Worm (Caenorhabditis elegans): ENCODE measurements around the gene gskl-1.

Gene gskl-1

DNA sequence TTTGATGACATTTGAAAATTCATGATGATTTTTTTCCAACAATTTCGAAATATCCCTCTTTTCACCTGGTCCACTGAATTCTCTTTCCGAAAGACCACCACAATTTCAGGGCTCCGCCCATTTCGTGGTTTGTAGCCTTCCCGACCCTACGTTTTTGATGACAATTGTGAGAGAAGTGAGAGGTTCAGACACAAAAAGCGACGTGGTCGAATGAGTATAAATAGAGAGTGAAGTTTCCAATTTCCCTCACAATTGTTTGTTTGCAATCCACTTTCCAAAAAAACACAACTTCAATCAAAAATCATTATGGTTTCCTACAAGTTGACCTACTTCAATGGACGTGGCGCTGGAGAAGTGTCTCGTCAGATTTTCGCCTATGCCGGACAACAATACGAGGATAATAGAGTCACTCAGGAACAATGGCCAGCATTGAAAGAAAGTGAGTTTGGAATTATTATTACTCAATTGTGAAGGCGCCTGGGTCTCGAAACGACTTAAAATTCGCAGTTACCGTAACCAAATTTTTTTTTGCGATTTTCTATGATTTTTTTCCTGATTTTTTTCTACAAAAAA is 2.8 kb downstream of the gskl-1 start, which contains the start of gene gst-5 (continued):
- TF ChIP-seq ceh-82 (tag; optimal IDR thresholded peaks at IDR 0.05) (no peak), tbx-2 (tag; optimal IDR thresholded peaks at IDR 0.05) (no peak), lin-39 (tag; optimal IDR thresholded peaks at IDR 0.05) (no peak)

DNA sequence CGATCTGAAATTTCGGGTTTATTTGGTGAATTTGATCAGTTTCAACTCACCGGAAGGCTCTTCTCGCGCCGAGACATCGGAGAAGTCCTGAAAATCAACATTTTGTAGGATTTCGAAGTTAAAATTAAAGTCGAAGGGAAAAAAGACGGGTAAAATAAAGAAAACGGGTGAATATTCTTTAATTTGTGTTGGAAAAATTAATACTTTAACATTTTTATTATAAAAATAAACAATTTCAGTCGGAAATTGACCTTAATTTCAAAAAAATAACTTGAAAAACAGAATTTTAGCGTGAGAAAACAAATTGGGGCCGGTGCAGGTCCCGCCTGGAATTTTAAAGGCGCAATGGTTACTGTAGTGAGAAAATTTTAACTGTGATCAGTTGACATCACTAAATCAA is 5.7 kb downstream of the gskl-1 start, which contains the start of gene nos-1:
Gene nos-1, minus strand, starts transcription at position 101 of the 400 bp plus-strand sequence.
- TF ChIP-seq egl-27 (tag; optimal IDR thresholded peaks at IDR 0.05) (no peak), nhr-67 (tag; optimal IDR thresholded peaks at IDR 0.05) (no peak), ceh-82 (tag; optimal IDR thresholded peaks at IDR 0.05) (no peak), R02D3.7 (tag; optimal IDR thresholded peaks at IDR 0.05) (no peak), daf-12 (tag; optimal IDR thresholded peaks at IDR 0.05) (no peak), ceh-9 (tag; optimal IDR thresholded peaks at IDR 0.05) (no peak), lin-15B (tag; optimal IDR thresholded peaks at IDR 0.05) (no peak), elt-1 (tag; optimal IDR thresholded peaks at IDR 0.05) (no peak), mml-1 (tag; optimal IDR thresholded peaks at IDR 0.05) (no peak), nhr-23 (tag; optimal IDR thresholded peaks at IDR 0.05) (no peak), snpc-4 (tag; optimal IDR thresholded peaks at IDR 0.05) (no peak), ceh-16 (tag; optimal IDR thresholded peaks at IDR 0.05) (no peak), nhr-25 (tag; optimal IDR thresholded peaks at IDR 0.05) (no peak), fkh-2 (tag; optimal IDR thresholded peaks at IDR 0.05) (no peak), pha-4 (tag; optimal IDR thresholded peaks at IDR 0.05) (no peak), sea-2 (GFP tag; optimal IDR thresholded peaks at IDR 0.05) (no peak), lin-39 (tag; optimal IDR thresholded peaks at IDR 0.05) (no peak), ama-1 (optimal IDR thresholded peaks at IDR 0.05) (no peak), ztf-11 (tag; optimal IDR thresholded peaks at IDR 0.05) (no peak)

ce11 chrII:10955114-10955513 is 7.8 kb downstream of the gskl-1 start:
- TF ChIP-seq hmg-11 (tag; optimal IDR thresholded peaks at IDR 0.05) (no peak), ZK546.5 (tag; optimal IDR thresholded peaks at IDR 0.05) (no peak), lsy-12 (tag; optimal IDR thresholded peaks at IDR 0.05) (no peak), unc-39 (tag; optimal IDR thresholded peaks at IDR 0.05) (no peak)

DNA sequence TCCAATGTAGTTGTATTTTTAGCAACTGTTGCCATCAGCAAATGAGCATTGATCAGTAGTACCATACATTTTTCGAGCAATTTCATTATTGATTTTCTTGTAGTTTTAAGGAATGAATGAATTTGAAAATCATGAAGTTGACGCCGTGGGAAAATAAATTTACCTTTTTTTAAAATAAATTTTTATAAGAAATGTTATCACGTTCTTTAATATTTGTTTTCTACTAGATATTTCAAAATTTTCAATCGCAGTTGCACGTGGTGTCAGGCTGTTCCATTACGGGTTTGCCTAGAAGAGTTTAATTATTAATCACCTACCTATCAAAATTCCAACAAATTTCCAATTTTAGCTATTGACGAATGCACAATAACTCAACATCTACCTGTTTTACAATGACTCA is 9.4 kb downstream of the gskl-1 start, which contains the start of gene R03D7.8:
Gene R03D7.8, minus strand, starts transcription at position 101 of the 400 bp plus-strand sequence.
- TF ChIP-seq tbx-2 (tag; optimal IDR thresholded peaks at IDR 0.05) (no peak), zag-1 (tag; optimal IDR thresholded peaks at IDR 0.05) (no peak), ZK546.5 (tag; optimal IDR thresholded peaks at IDR 0.05) (no peak), skn-1 (tag; optimal IDR thresholded peaks at IDR 0.05) (no peak)

- peak; percentile 16 for TF ChIP-seq unc-62 (GFP tag; optimal IDR thresholded peaks at IDR 0.05)
- no peak for TF ChIP-seq ceh-28 (tag; optimal IDR thresholded peaks at IDR 0.05)
- no peak for TF ChIP-seq R02D3.7 (tag; optimal IDR thresholded peaks at IDR 0.05)
- no peak for TF ChIP-seq egl-27 (tag; optimal IDR thresholded peaks at IDR 0.05)
- TF ChIP-seq ztf-11 (tag; optimal IDR thresholded peaks at IDR 0.05): no peak
- TF ChIP-seq pha-4 (tag; optimal IDR thresholded peaks at IDR 0.05): no peak
- no peak for TF ChIP-seq elt-3 (tag; optimal IDR thresholded peaks at IDR 0.05)
- no peak for TF ChIP-seq mml-1 (tag; optimal IDR thresholded peaks at IDR 0.05)
- TF ChIP-seq elt-1 (tag; optimal IDR thresholded peaks at IDR 0.05): peak; percentile 90
- TF ChIP-seq ceh-82 (tag; optimal IDR thresholded peaks at IDR 0.05): no peak
- no peak for TF ChIP-seq fkh-2 (tag; optimal IDR thresholded peaks at IDR 0.05)
- no peak for TF ChIP-seq ceh-9 (tag; optimal IDR thresholded peaks at IDR 0.05)
- TF ChIP-seq nhr-11 (tag; optimal IDR thresholded peaks at IDR 0.05): no peak
- TF ChIP-seq fkh-10 (GFP tag; optimal IDR thresholded peaks at IDR 0.05): no peak
- TF ChIP-seq nhr-77 (tag; optimal IDR thresholded peaks at IDR 0.05): no peak
- TF ChIP-seq lin-39 (tag; optimal IDR thresholded peaks at IDR 0.05): peak; percentile 51
- TF ChIP-seq elt-2 (tag; optimal IDR thresholded peaks at IDR 0.05): no peak
- no peak for TF ChIP-seq mdl-1 (tag; optimal IDR thresholded peaks at IDR 0.05)
- no peak for TF ChIP-seq nfya-1 (tag; optimal IDR thresholded peaks at IDR 0.05; ENCODE audit: insufficient read depth)
- no peak for TF ChIP-seq eor-1 (tag; optimal IDR thresholded peaks at IDR 0.05)
Measured at ce11 chrII:10959138-10959537, 11.8 kb downstream of the gskl-1 start.

Data from whole organism, L3 larva.